Worm (Caenorhabditis elegans) whole organism, L1 larva: ENCODE results near the gene crls-1.

ENCODE experiments used
- ces-1 ChIP-seq: fragments of 150-350 bp; optimal IDR thresholded peaks from 2 replicates; lab custom pipeline; 2014; ENCODE audit warnings: missing biosample characterization, missing genetic modification reagents, missing genetic modification characterization
- efl-1 ChIP-seq, 4 experiments: fragments of 150-350 bp; optimal IDR thresholded peaks in 3 of 4; peaks in 1 of 4; 1 replicate in 1 of 4; 2 replicates in 3 of 4; lab custom pipeline; 2014; ENCODE audit warnings: missing biosample characterization in 2 of 4, missing genetic modification characterization in 2 of 4, missing genetic modification reagents in 2 of 4
- egl-27 ChIP-seq, 2 experiments: fragments of 150-350 bp in 1 of 2; sonication (generic microtip); optimal IDR thresholded peaks; 3 replicates each; lab custom pipeline; 2017 to 2018; ENCODE audit warnings: missing biosample characterization in 2 of 2, missing genetic modification characterization in 2 of 2, missing genetic modification reagents in 2 of 2
- fkh-10 ChIP-seq: sonication (generic microtip); optimal IDR thresholded peaks from 2 replicates; lab custom pipeline; 2017; ENCODE audit warnings: missing biosample characterization, missing genetic modification reagents, missing genetic modification characterization
- lin-13 ChIP-seq: fragments of 150-350 bp; optimal IDR thresholded peaks from 2 replicates; lab custom pipeline; 2014; ENCODE audit warnings: missing biosample characterization, missing genetic modification reagents, missing genetic modification characterization
- mep-1 ChIP-seq: fragments of 150-350 bp; optimal IDR thresholded peaks from 2 replicates; lab custom pipeline; 2014; ENCODE audit warnings: missing biosample characterization, missing genetic modification characterization
- nhr-11 ChIP-seq: fragments of 150-350 bp; optimal IDR thresholded peaks from 2 replicates; lab custom pipeline; 2014; ENCODE audit warnings: missing biosample characterization, missing genetic modification characterization
- nhr-12 ChIP-seq: sonication (generic microtip); optimal IDR thresholded peaks from 2 replicates; lab custom pipeline; 2017; ENCODE audit warnings: missing biosample characterization, missing genetic modification characterization
- pag-3 ChIP-seq: sonication (generic microtip); optimal IDR thresholded peaks from 2 replicates; lab custom pipeline; 2017; ENCODE audit warnings: missing genetic modification characterization, mild to moderate bottlenecking, missing compliant biosample characterization, antibody characterized with exemption, borderline replicate concordance; ENCODE audit not compliant: insufficient read depth
- pqm-1 ChIP-seq: sonication (generic microtip); optimal IDR thresholded peaks from 3 replicates; lab custom pipeline; 2017; ENCODE audit warnings: missing biosample characterization, missing genetic modification characterization
- swsn-7 ChIP-seq: sonication (generic microtip); optimal IDR thresholded peaks from 2 replicates; lab custom pipeline; 2016; ENCODE audit warnings: missing genetic modification characterization, missing compliant biosample characterization
- unc-62 ChIP-seq: fragments of 150-350 bp; optimal IDR thresholded peaks from 2 replicates; lab custom pipeline; 2014; ENCODE audit warnings: missing biosample characterization, missing genetic modification reagents, missing genetic modification characterization
- ztf-11 ChIP-seq, 2 experiments: sonication (generic microtip); optimal IDR thresholded peaks; 2 replicates each; lab custom pipeline; 2016 to 2017; ENCODE audit warnings: missing genetic modification characterization in 2 of 2, missing biosample characterization in 1 of 2, missing compliant biosample characterization in 1 of 2

- TF ChIP-seq mep-1 (peak; percentile 59), swsn-7 (tag; lab: Kevin White, UChicago) (peak; percentile 86), ztf-11 (tag; optimal IDR thresholded peaks at IDR 0.05; lab: Kevin White, UChicago) (peak in 1 of 2 experiments; percentile 60), ces-1 (GFP tag; lab: Kevin White, UChicago) (no peak), pqm-1 (no peak), lin-13 (GFP tag; lab: Kevin White, UChicago) (no peak), nhr-11 (tag; lab: Kevin White, UChicago) (peak; percentile 4), pag-3 (tag; lab: Kevin White, UChicago) (no peak), unc-62 (no peak), efl-1 (optimal IDR thresholded peaks at IDR 0.05; lab: Kevin White, UChicago) (peak; percentile 63 to 74), efl-1 (GFP tag; optimal IDR thresholded peaks at IDR 0.05 in 1 of 2; lab: Kevin White, UChicago) (peak; percentile 12 to 93), egl-27 (tag; optimal IDR thresholded peaks at IDR 0.05; lab: Kevin White, UChicago) (no peak), fkh-10 (GFP tag; lab: Kevin White, UChicago) (peak; percentile 90), nhr-12 (no peak)
Measured at ce11 chrIII:887874-888299, 21.8 kb downstream of the crls-1 start.
